Worm (Caenorhabditis elegans): Measurements from ENCODE around the gene F09G2.8.

Gene F09G2.8

ce11 chrV:7157089-7157488, 36.4 kb downstream of the F09G2.8 start, which contains the start of gene ugt-39:
Gene ugt-39 (plus strand): TSS chrV:7157142.
- no peak for TF ChIP-seq unc-62 (GFP tag; optimal IDR thresholded peaks at IDR 0.05)

ce11 chrV:7156079-7156478, 37.4 kb downstream of the F09G2.8 start, which contains the start of gene F10D2.10:
Gene F10D2.10 (minus strand): TSS chrV:7156179.
- TF ChIP-seq unc-62 (GFP tag; optimal IDR thresholded peaks at IDR 0.05) = no peak

ce11 chrV:7153046-7153445, 40.4 kb downstream of the F09G2.8 start, which contains the start of gene fat-7:
Gene fat-7 (minus strand): TSS chrV:7153146.
- TF ChIP-seq unc-62 (GFP tag; optimal IDR thresholded peaks at IDR 0.05) = no peak

- no peak for TF ChIP-seq unc-62 (GFP tag; optimal IDR thresholded peaks at IDR 0.05)
Measured at ce11 chrV:7150570-7150969, 42.9 kb downstream of the F09G2.8 start, which contains the start of gene F10D2.8. Gene F10D2.8 (minus strand): TSS chrV:7150714.

- no peak for TF ChIP-seq unc-62 (GFP tag; optimal IDR thresholded peaks at IDR 0.05)
Measured at ce11 chrV:7147370-7147769, 46.1 kb downstream of the F09G2.8 start, which contains the start of gene ugt-38. Gene ugt-38 (minus strand): TSS chrV:7147470.

- TF ChIP-seq unc-62 (GFP tag; optimal IDR thresholded peaks at IDR 0.05) = no peak
Measured at ce11 chrV:7145250-7145850, 48.1 kb downstream of the F09G2.8 start, which contains the start of gene ugt-37. Gene ugt-37 (minus strand): TSS chrV:7145318.

ce11 chrV:7142661-7143060, 50.8 kb downstream of the F09G2.8 start:
- no peak for TF ChIP-seq unc-62 (GFP tag; optimal IDR thresholded peaks at IDR 0.05)

- no peak for TF ChIP-seq unc-62 (GFP tag; optimal IDR thresholded peaks at IDR 0.05)
Measured at ce11 chrV:7141864-7142263, 51.6 kb downstream of the F09G2.8 start, which contains the start of gene ugt-40. Gene ugt-40 (minus strand): TSS chrV:7141964.

- no peak for TF ChIP-seq unc-62 (GFP tag; optimal IDR thresholded peaks at IDR 0.05)
Measured at ce11 chrV:7140368-7140767, 53.1 kb downstream of the F09G2.8 start.
